Fruit fly (Drosophila melanogaster) whole organism, embryonic: ENCODE measurements around the gene RfC3.

Experiments used
- CG10321 ChIP-seq: fragments of 200-800 bp; sonication (Bioruptor generic); IDR thresholded peaks from 2 replicates; pipeline ENCODE4 v1.3.6; 2022; ENCODE audit warnings: missing biosample characterization, missing genetic modification characterization
- CG10366 ChIP-seq: fragments of 200-800 bp; sonication (Bioruptor generic); IDR thresholded peaks from 2 replicates; pipeline ENCODE4 v1.3.6; 2022; ENCODE audit warnings: missing biosample characterization, missing genetic modification characterization
- CG10565 ChIP-seq: fragments of 200-800 bp; sonication (Bioruptor generic); optimal IDR thresholded peaks from 3 replicates; lab custom pipeline; 2016; ENCODE audit warnings: missing biosample characterization, mild to moderate bottlenecking, missing genetic modification characterization
- CG11085 ChIP-seq: fragments of 200-800 bp; sonication (Bioruptor generic); IDR thresholded peaks from 2 replicates; pipeline ENCODE4 v1.3.6; 2022; ENCODE audit warnings: missing biosample characterization, missing genetic modification characterization
- CG11695 ChIP-seq: fragments of 200-800 bp; sonication (Bioruptor generic); IDR thresholded peaks from 3 replicates; pipeline ENCODE4 v1.3.6; 2022; ENCODE audit warnings: missing biosample characterization, missing genetic modification characterization
- CG12391 ChIP-seq: fragments of 200-800 bp; sonication (Bioruptor generic); optimal IDR thresholded peaks from 3 replicates; lab custom pipeline; 2018; ENCODE audit warnings: missing biosample characterization, mild to moderate bottlenecking, missing genetic modification characterization, moderate library complexity
- CG13894 ChIP-seq: fragments of 200-800 bp; sonication (Bioruptor generic); optimal IDR thresholded peaks from 3 replicates; lab custom pipeline; 2018; ENCODE audit warnings: missing biosample characterization, mild to moderate bottlenecking, missing genetic modification characterization, moderate library complexity
- CG16813 ChIP-seq: fragments of 200-800 bp; sonication (Bioruptor generic); IDR thresholded peaks from 3 replicates; pipeline ENCODE4 v1.3.6; 2022; ENCODE audit warnings: missing biosample characterization, missing genetic modification characterization; ENCODE audit not compliant: partially characterized antibody
- CG16863 ChIP-seq: fragments of 200-800 bp; sonication (Bioruptor generic); optimal IDR thresholded peaks from 3 replicates; lab custom pipeline; 2016; ENCODE audit warnings: missing biosample characterization, missing genetic modification characterization
- CG1792 ChIP-seq: fragments of 200-800 bp; sonication (Bioruptor generic); optimal IDR thresholded peaks from 2 replicates; lab custom pipeline; 2016; ENCODE audit warnings: missing biosample characterization, missing genetic modification characterization
- CG32772 ChIP-seq: fragments of 200-800 bp; sonication (Bioruptor generic); IDR thresholded peaks from 2 replicates; pipeline ENCODE4 v1.3.6; 2022; ENCODE audit warnings: missing biosample characterization, missing genetic modification characterization
- CG34422 ChIP-seq: fragments of 200-800 bp; sonication (Bioruptor generic); IDR thresholded peaks from 3 replicates; pipeline ENCODE4 v1.3.6; 2022; ENCODE audit warnings: missing biosample characterization, missing genetic modification characterization
- CG4328 ChIP-seq: fragments of 200-800 bp; sonication (Bioruptor generic); optimal IDR thresholded peaks from 3 replicates; lab custom pipeline; 2017; ENCODE audit warnings: missing biosample characterization, missing genetic modification reagents, missing genetic modification characterization
- CG5953 ChIP-seq: fragments of 200-800 bp; sonication (Bioruptor generic); IDR thresholded peaks from 2 replicates; pipeline ENCODE4 v1.3.6; 2022; ENCODE audit warnings: missing biosample characterization, missing genetic modification characterization
- CG7357 ChIP-seq: fragments of 200-800 bp; sonication (Bioruptor generic); IDR thresholded peaks from 3 replicates; pipeline ENCODE4 v1.3.6; 2022; ENCODE audit warnings: missing biosample characterization, missing genetic modification characterization
- CG8478 ChIP-seq: fragments of >200 bp; optimal IDR thresholded peaks from 2 replicates; lab custom pipeline; 2018
- CG8765 ChIP-seq: fragments of 200-800 bp; sonication (Bioruptor generic); IDR thresholded peaks from 2 replicates; pipeline ENCODE4 v1.3.6; 2022; ENCODE audit warnings: missing biosample characterization, missing genetic modification characterization
- CG9437 ChIP-seq: fragments of 200-800 bp; sonication (Bioruptor generic); optimal IDR thresholded peaks from 2 replicates; lab custom pipeline; 2018; ENCODE audit warnings: missing biosample characterization, mild to moderate bottlenecking, missing genetic modification characterization
- CG9727 ChIP-seq: fragments of 200-800 bp; sonication (Bioruptor generic); optimal IDR thresholded peaks from 3 replicates; lab custom pipeline; 2017; ENCODE audit warnings: missing biosample characterization, mild to moderate bottlenecking, missing genetic modification characterization
- Dad ChIP-seq: fragments of 200-800 bp; sonication (Bioruptor generic); optimal IDR thresholded peaks from 3 replicates; lab custom pipeline; 2016; ENCODE audit warnings: missing biosample characterization, missing genetic modification characterization
- ERR ChIP-seq: fragments of 200-800 bp; sonication (Bioruptor generic); optimal IDR thresholded peaks from 2 replicates; lab custom pipeline; 2016; ENCODE audit warnings: missing biosample characterization, missing genetic modification characterization
- Eip74EF ChIP-seq, 2 experiments: fragments of 200-800 bp in 1 of 2; fragments of >200 bp in 1 of 2; sonication (Bioruptor generic) in 1 of 2; optimal IDR thresholded peaks; 2 replicates each; lab custom pipeline; 2017 to 2019; ENCODE audit warnings: missing biosample characterization in 2 of 2, missing genetic modification characterization in 2 of 2, mild to moderate bottlenecking in 1 of 2, moderate library complexity in 1 of 2
- Ets65A ChIP-seq: fragments of 200-800 bp; sonication (Bioruptor generic); peaks from one replicate; lab custom pipeline; 2016; ENCODE audit warnings: missing biosample characterization, missing genetic modification characterization
- HLH3B ChIP-seq: fragments of 200-800 bp; sonication (Bioruptor generic); IDR thresholded peaks from 2 replicates; pipeline ENCODE4 v1.3.6; 2022; ENCODE audit warnings: missing biosample characterization, missing genetic modification characterization
- Hand ChIP-seq: fragments of 200-800 bp; sonication (Bioruptor generic); optimal IDR thresholded peaks from 2 replicates; lab custom pipeline; 2017; ENCODE audit warnings: mild to moderate bottlenecking, missing biosample characterization, missing genetic modification reagents, missing genetic modification characterization
- Hr39 ChIP-seq: fragments of >200 bp; optimal IDR thresholded peaks from 2 replicates; lab custom pipeline; 2017
- Hsf ChIP-seq: fragments of 200-800 bp; sonication (Bioruptor generic); optimal IDR thresholded peaks from 3 replicates; lab custom pipeline; 2016; ENCODE audit warnings: missing biosample characterization, missing genetic modification characterization
- MESR4 ChIP-seq: fragments of 200-800 bp; sonication (Bioruptor generic); optimal IDR thresholded peaks from 2 replicates; lab custom pipeline; 2018; ENCODE audit warnings: missing biosample characterization, mild to moderate bottlenecking, missing genetic modification characterization, moderate library complexity
- NC2α ChIP-seq: fragments of 200-800 bp; sonication (Bioruptor generic); optimal IDR thresholded peaks from 2 replicates; lab custom pipeline; 2016; ENCODE audit warnings: missing biosample characterization, missing genetic modification characterization
- NfI ChIP-seq: fragments of 200-800 bp; sonication (Bioruptor generic); optimal IDR thresholded peaks from 3 replicates; lab custom pipeline; 2018; ENCODE audit warnings: missing biosample characterization, mild to moderate bottlenecking, missing genetic modification characterization, moderate library complexity
- Rx ChIP-seq: fragments of 200-800 bp; sonication (Bioruptor generic); IDR thresholded peaks from 2 replicates; pipeline ENCODE4 v1.3.6; 2022; ENCODE audit warnings: missing biosample characterization, missing genetic modification characterization
- Stat92E ChIP-seq, 3 experiments: fragments of >200 bp in 2 of 3; fragments of 200-800 bp in 1 of 3; sonication (Bioruptor generic) in 1 of 3; optimal IDR thresholded peaks; 2 replicates each; lab custom pipeline; 2017 to 2019; ENCODE audit warnings: missing biosample characterization in 3 of 3, missing genetic modification characterization in 3 of 3, mild to moderate bottlenecking in 1 of 3, moderate library complexity in 1 of 3
- Xrp1 ChIP-seq: fragments of 200-800 bp; sonication (Bioruptor generic); IDR thresholded peaks from 2 replicates; pipeline ENCODE4 v1.3.6; 2022; ENCODE audit warnings: missing biosample characterization, missing genetic modification characterization
- ap ChIP-seq: fragments of 200-800 bp; sonication (Bioruptor generic); IDR thresholded peaks from 2 replicates; pipeline ENCODE4 v1.3.6; 2022; ENCODE audit warnings: missing biosample characterization, missing genetic modification characterization
- ase ChIP-seq: fragments of 200-800 bp; sonication (Bioruptor generic); IDR thresholded peaks from 3 replicates; pipeline ENCODE4 v1.3.6; 2022; ENCODE audit warnings: missing biosample characterization, missing genetic modification characterization
- br ChIP-seq: fragments of >200 bp; optimal IDR thresholded peaks from 2 replicates; lab custom pipeline; 2017
- crol ChIP-seq: fragments of 200-800 bp; sonication (Bioruptor generic); IDR thresholded peaks from 2 replicates; pipeline ENCODE4 v1.3.6; 2022; ENCODE audit warnings: missing biosample characterization, missing genetic modification characterization
- dysf ChIP-seq: fragments of 200-800 bp; sonication (Bioruptor generic); IDR thresholded peaks from 3 replicates; pipeline ENCODE4 v1.3.6; 2022; ENCODE audit warnings: missing biosample characterization, missing genetic modification characterization
- lab ChIP-seq: fragments of 200-800 bp; sonication (Bioruptor generic); optimal IDR thresholded peaks from 3 replicates; lab custom pipeline; 2017; ENCODE audit warnings: missing biosample characterization, missing genetic modification characterization, mild to moderate bottlenecking, moderate library complexity, missing genetic modification reagents
- maf-S ChIP-seq: fragments of 200-800 bp; sonication (Bioruptor generic); optimal IDR thresholded peaks from 2 replicates; lab custom pipeline; 2016; ENCODE audit warnings: missing biosample characterization, missing genetic modification characterization
- pan ChIP-seq, 4 experiments: fragments of >200 bp in 3 of 4; fragments of 200-800 bp in 1 of 4; sonication (Bioruptor generic) in 1 of 4; optimal IDR thresholded peaks in 3 of 4; IDR thresholded peaks in 1 of 4; 2 replicates each; pipeline versions ENCODE4 v1.3.6 to Lab custom; 2017 to 2022; ENCODE audit warnings: missing biosample characterization in 2 of 4, missing genetic modification characterization in 2 of 4, mixed read lengths in 1 of 4
- pho ChIP-seq: fragments of 200-800 bp; sonication (Bioruptor generic); optimal IDR thresholded peaks from 2 replicates; lab custom pipeline; 2016; ENCODE audit warnings: missing biosample characterization, missing genetic modification characterization
- pzg ChIP-seq: fragments of 200-800 bp; sonication (Bioruptor generic); optimal IDR thresholded peaks from 3 replicates; lab custom pipeline; 2018; ENCODE audit warnings: missing biosample characterization, mild to moderate bottlenecking, missing genetic modification characterization, moderate library complexity
- repo ChIP-seq: fragments of 200-800 bp; sonication (Bioruptor generic); optimal IDR thresholded peaks from 2 replicates; lab custom pipeline; 2016; ENCODE audit warnings: missing biosample characterization, missing genetic modification characterization
- ro ChIP-seq: fragments of 200-800 bp; sonication (Bioruptor generic); IDR thresholded peaks from 2 replicates; pipeline ENCODE4 v1.3.6; 2022; ENCODE audit warnings: missing biosample characterization, missing genetic modification characterization
- salm ChIP-seq: fragments of 200-800 bp; sonication (Bioruptor generic); optimal IDR thresholded peaks from 2 replicates; lab custom pipeline; 2018; ENCODE audit warnings: missing biosample characterization, mild to moderate bottlenecking, missing genetic modification characterization
- sqz ChIP-seq: fragments of 200-800 bp; sonication (Bioruptor generic); optimal IDR thresholded peaks from 3 replicates; lab custom pipeline; 2018; ENCODE audit warnings: missing biosample characterization, mild to moderate bottlenecking, missing genetic modification characterization
- sr ChIP-seq: fragments of 200-800 bp; sonication (Bioruptor generic); IDR thresholded peaks from 3 replicates; pipeline ENCODE4 v1.3.6; 2022; ENCODE audit warnings: missing biosample characterization, missing genetic modification characterization
- yki ChIP-seq: fragments of >200 bp; optimal IDR thresholded peaks from 3 replicates; lab custom pipeline; 2018
- zen ChIP-seq: fragments of 200-800 bp; sonication (Bioruptor generic); optimal IDR thresholded peaks from 3 replicates; lab custom pipeline; 2018; ENCODE audit warnings: missing biosample characterization, mild to moderate bottlenecking, missing genetic modification characterization, moderate library complexity
- zfh1 ChIP-seq: fragments of 200-800 bp; sonication (Bioruptor generic); IDR thresholded peaks from 3 replicates; pipeline ENCODE4 v1.3.6; 2022; ENCODE audit warnings: missing biosample characterization, missing genetic modification characterization

RfC3 gene

DNA sequence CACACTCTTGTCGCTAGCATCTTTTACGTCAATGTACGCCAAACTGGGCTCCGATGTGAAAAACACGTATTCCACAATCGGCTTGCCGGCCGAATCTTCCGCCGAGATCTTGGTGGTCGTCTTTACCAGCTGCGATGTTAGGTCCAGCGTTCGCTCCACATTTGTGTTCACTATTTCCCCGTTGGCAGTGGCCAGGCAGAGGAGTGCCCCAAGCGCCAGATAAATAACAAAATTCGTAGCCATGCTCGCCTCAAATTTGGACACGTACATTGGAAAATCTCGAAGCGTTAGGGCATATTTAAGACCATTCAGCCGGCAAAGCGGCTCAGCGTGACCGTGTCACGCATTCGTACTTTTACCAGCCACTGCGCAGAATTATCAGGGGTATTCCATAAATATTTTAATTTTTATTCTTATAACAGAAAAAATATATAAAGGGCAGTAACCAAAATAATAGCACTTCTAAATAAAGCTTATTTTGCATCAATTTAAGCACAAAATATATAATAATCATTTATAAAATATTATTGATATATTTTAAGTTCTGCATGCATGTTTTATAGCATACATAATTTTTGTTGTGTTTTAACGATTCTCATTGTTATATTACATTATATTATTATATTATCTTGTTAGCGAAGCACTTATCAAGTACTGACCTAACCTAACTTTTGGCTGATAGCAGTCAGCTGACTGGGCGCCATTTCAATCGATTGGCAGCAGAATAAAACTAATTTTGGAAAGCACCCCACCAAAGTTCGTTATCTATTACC, 43.3 kb upstream of the RfC3 start, which contains the start of the genes CG33303 and dpr19 (continued):
- TF ChIP-seq HLH3B (GFP tag; lab: Robert Waterston, UW) (peak; percentile 38; the same call in 1 of the 2 replicates), CG9727 (GFP tag; lab: Kevin White, UChicago) (peak; percentile 83), zfh1 (GFP tag; lab: Robert Waterston, UW) (0 out of 3 replicates have a peak, but pooled peaks have one; percentile 31), CG10565 (GFP tag; lab: Kevin White, UChicago) (no peak), CG9437 (GFP tag; lab: Kevin White, UChicago) (peak; percentile 75), repo (GFP tag; lab: Kevin White, UChicago) (no peak), Ets65A (GFP tag; lab: Kevin White, UChicago) (no peak), dysf (GFP tag; lab: Robert Waterston, UW) (peak; percentile 71; the same call in 1 of the 3 replicates), MESR4 (GFP tag; lab: Kevin White, UChicago) (peak; percentile 89), CG16863 (GFP tag; lab: Kevin White, UChicago) (no peak), ap (peak; percentile 67), br (lab: Kevin White, UChicago) (no peak), CG16813 (GFP tag; lab: Robert Waterston, UW) (no peak), Rx (GFP tag; lab: Robert Waterston, UW) (no peak), CG10366 (GFP tag; lab: Robert Waterston, UW) (peak; percentile 34; the same call in 1 of the 2 replicates), NfI (peak; percentile 45), CG1792 (GFP tag; lab: Kevin White, UChicago) (no peak), CG7357 (GFP tag; lab: Robert Waterston, UW) (no peak), ase (no peak), maf-S (GFP tag; lab: Kevin White, UChicago) (no peak), CG10321 (GFP tag; lab: Robert Waterston, UW) (peak; percentile 49; the same call in 1 of the 2 replicates), Eip74EF (GFP tag; optimal IDR thresholded peaks at IDR 0.05; lab: Kevin White, UChicago) (peak in 1 of 2 experiments; percentile 79), yki (lab: Kevin White, UChicago) (no peak), lab (GFP tag; lab: Kevin White, UChicago) (peak; percentile 81), Hsf (GFP tag; lab: Kevin White, UChicago) (no peak), ERR (GFP tag; lab: Kevin White, UChicago) (no peak), CG13894 (tag; lab: Kevin White, UChicago) (peak; percentile 72), CG34422 (GFP tag; lab: Robert Waterston, UW) (peak; percentile 87; the same call in 2 of the 3 replicates), CG4328 (GFP tag; lab: Kevin White, UChicago) (peak; percentile 74), Hand (GFP tag; lab: Kevin White, UChicago) (peak; percentile 31), pho (GFP tag; lab: Kevin White, UChicago) (no peak), CG11085 (GFP tag; lab: Robert Waterston, UW) (no peak), Stat92E (GFP tag; optimal IDR thresholded peaks at IDR 0.05; lab: Kevin White, UChicago) (no peak), zen (tag; lab: Kevin White, UChicago) (peak; percentile 64), pan (optimal IDR thresholded peaks at IDR 0.05; lab: Kevin White, UChicago) (no peak), pan (GFP tag; optimal IDR thresholded peaks at IDR 0.05 in 1 of 2, IDR thresholded peaks at IDR 0.05 in 1 of 2) (peak in 1 of 2 experiments; percentile 64), salm (tag; lab: Kevin White, UChicago) (peak; percentile 79), CG8478 (lab: Kevin White, UChicago) (no peak), crol (GFP tag; lab: Robert Waterston, UW) (no peak), sqz (no peak), pzg (peak; percentile 59), CG5953 (GFP tag; lab: Robert Waterston, UW) (no peak), NC2α (GFP tag; lab: Kevin White, UChicago) (no peak), CG11695 (GFP tag; lab: Robert Waterston, UW) (peak; percentile 76), Xrp1 (peak; percentile 76), Hr39 (no peak), CG12391 (peak; percentile 92), CG8765 (GFP tag; lab: Robert Waterston, UW) (no peak), ro (GFP tag; lab: Robert Waterston, UW) (no peak), Dad (GFP tag; lab: Kevin White, UChicago) (no peak), sr (no peak), CG32772 (peak; percentile 47)
